Worm (Caenorhabditis elegans) whole organism, L4 larva: ENCODE measurements around the gene nas-12.

Experiments used
- F37D6.2 ChIP-seq: sonication (generic microtip); optimal IDR thresholded peaks from 2 replicates; lab custom pipeline; 2016; ENCODE audit warnings: mild to moderate bottlenecking, missing genetic modification characterization, missing compliant biosample characterization
- T20F7.1 ChIP-seq: fragments of 200-800 bp; sonication (Bioruptor generic); optimal IDR thresholded peaks from 2 replicates; lab custom pipeline; 2018; ENCODE audit warnings: mild to moderate bottlenecking, missing genetic modification characterization, missing compliant biosample characterization
- Y105C5A.15 ChIP-seq: fragments of 200-800 bp; sonication (Bioruptor generic); IDR thresholded peaks from 2 replicates; pipeline ENCODE4 v1.3.6; 2022; ENCODE audit warnings: missing genetic modification characterization, missing compliant biosample characterization
- Y48G9A.11 ChIP-seq: fragments of 200-800 bp; sonication (Bioruptor generic); IDR thresholded peaks from 2 replicates; pipeline ENCODE4 v1.3.6; 2022; ENCODE audit warnings: missing genetic modification reagents, missing genetic modification characterization, missing compliant biosample characterization
- Y5F2A.4 ChIP-seq: fragments of 200-800 bp; sonication (Bioruptor generic); optimal IDR thresholded peaks from 2 replicates; lab custom pipeline; 2018; ENCODE audit warnings: mild to moderate bottlenecking, missing genetic modification characterization, missing compliant biosample characterization
- Y75B8A.6 ChIP-seq: fragments of 200-800 bp; sonication (Bioruptor generic); IDR thresholded peaks from 2 replicates; pipeline ENCODE4 v1.3.6; 2022; ENCODE audit warnings: missing genetic modification reagents, missing genetic modification characterization, missing compliant biosample characterization
- ZK337.2 ChIP-seq: fragments of 200-800 bp; sonication (Bioruptor generic); IDR thresholded peaks from 2 replicates; pipeline ENCODE4 v1.3.6; 2022; ENCODE audit warnings: missing genetic modification reagents, missing genetic modification characterization, missing compliant biosample characterization
- aha-1 ChIP-seq: fragments of 150-350 bp; peaks from one replicate; lab custom pipeline; 2014; ENCODE audit warnings: missing biosample characterization, missing genetic modification characterization
- ceh-20 ChIP-seq: fragments of 200-800 bp; sonication (Bioruptor generic); IDR thresholded peaks from 2 replicates; pipeline ENCODE4 v1.3.6; 2022; ENCODE audit warnings: missing genetic modification reagents, missing genetic modification characterization, missing compliant biosample characterization
- cey-2 ChIP-seq: sonication (generic microtip); optimal IDR thresholded peaks from 3 replicates; lab custom pipeline; 2017; ENCODE audit warnings: missing genetic modification characterization, mild to moderate bottlenecking, missing compliant biosample characterization, antibody characterized with exemption, borderline replicate concordance; ENCODE audit not compliant: insufficient read depth
- ctbp-1 ChIP-seq: fragments of 200-800 bp; sonication (Bioruptor generic); IDR thresholded peaks from 2 replicates; pipeline ENCODE4 v1.3.6; 2022; ENCODE audit warnings: missing genetic modification reagents, missing genetic modification characterization, missing compliant biosample characterization
- daf-8 ChIP-seq: fragments of 200-800 bp; sonication (Bioruptor generic); IDR thresholded peaks from 2 replicates; pipeline ENCODE4 v1.3.6; 2022; ENCODE audit warnings: missing genetic modification characterization, missing compliant biosample characterization
- dmd-6 ChIP-seq: fragments of 200-800 bp; sonication (Bioruptor generic); IDR thresholded peaks from 2 replicates; pipeline ENCODE4 v1.3.6; 2022; ENCODE audit warnings: missing genetic modification reagents, missing genetic modification characterization, missing compliant biosample characterization
- dmd-8 ChIP-seq: fragments of 200-800 bp; sonication (Bioruptor generic); IDR thresholded peaks from 2 replicates; pipeline ENCODE4 v1.3.6; 2022; ENCODE audit warnings: missing genetic modification characterization, missing compliant biosample characterization
- dmd-9 ChIP-seq: fragments of 200-800 bp; sonication (Bioruptor generic); IDR thresholded peaks from 2 replicates; pipeline ENCODE4 v1.3.6; 2022; ENCODE audit warnings: missing genetic modification reagents, missing genetic modification characterization, missing compliant biosample characterization
- duxl-1 ChIP-seq: sonication (generic microtip); optimal IDR thresholded peaks from 2 replicates; lab custom pipeline; 2016; ENCODE audit warnings: mild to moderate bottlenecking, missing genetic modification characterization, moderate library complexity, missing compliant biosample characterization; ENCODE audit not compliant: poor library complexity
- dve-1 ChIP-seq: sonication (generic microtip); optimal IDR thresholded peaks from 2 replicates; lab custom pipeline; 2017; ENCODE audit warnings: antibody characterized with exemption, mild to moderate bottlenecking, missing genetic modification characterization, missing compliant biosample characterization; ENCODE audit not compliant: insufficient read depth
- hlh-11 ChIP-seq: fragments of 200-800 bp; sonication (Bioruptor generic); optimal IDR thresholded peaks from 2 replicates; lab custom pipeline; 2018; ENCODE audit warnings: mild to moderate bottlenecking, missing genetic modification characterization, missing compliant biosample characterization
- hlh-30 ChIP-seq: sonication (generic microtip); optimal IDR thresholded peaks from 2 replicates; lab custom pipeline; 2017; ENCODE audit warnings: antibody characterized with exemption, mild to moderate bottlenecking, missing genetic modification characterization, missing compliant biosample characterization; ENCODE audit not compliant: insufficient read depth
- hmg-1.1 ChIP-seq: fragments of 200-800 bp; sonication (Bioruptor generic); IDR thresholded peaks from 2 replicates; pipeline ENCODE4 v1.3.6; 2022; ENCODE audit warnings: missing genetic modification reagents, missing genetic modification characterization, missing compliant biosample characterization
- jun-1 ChIP-seq: fragments of 150-350 bp; optimal IDR thresholded peaks from 2 replicates; lab custom pipeline; 2014; ENCODE audit warnings: missing biosample characterization, missing genetic modification reagents, missing genetic modification characterization
- lim-7 ChIP-seq: fragments of 200-800 bp; sonication (Bioruptor generic); IDR thresholded peaks from 2 replicates; pipeline ENCODE4 v1.3.6; 2022; ENCODE audit warnings: missing genetic modification characterization, missing compliant biosample characterization
- lin-13 ChIP-seq: fragments of 150-350 bp; optimal IDR thresholded peaks from 2 replicates; lab custom pipeline; 2014; ENCODE audit warnings: missing biosample characterization, missing genetic modification reagents, missing genetic modification characterization
- lin-15B ChIP-seq: fragments of 150-350 bp; sonication (generic microtip); optimal IDR thresholded peaks from 3 replicates; lab custom pipeline; 2014; ENCODE audit warnings: missing biosample characterization, missing genetic modification characterization
- lin-38 ChIP-seq: fragments of 200-800 bp; sonication (Bioruptor generic); IDR thresholded peaks from 2 replicates; pipeline ENCODE4 v1.3.6; 2022; ENCODE audit warnings: missing genetic modification reagents, missing genetic modification characterization, missing compliant biosample characterization
- lsy-2 ChIP-seq, 2 experiments: fragments of 150-350 bp in 1 of 2; sonication (generic microtip) in 1 of 2; optimal IDR thresholded peaks; 2 replicates each; lab custom pipeline; 2014 to 2017; ENCODE audit warnings: missing biosample characterization in 2 of 2, missing genetic modification characterization in 2 of 2
- mdl-1 ChIP-seq, 2 experiments: fragments of 150-350 bp in 1 of 2; sonication (generic microtip) in 1 of 2; optimal IDR thresholded peaks; 2 replicates each; lab custom pipeline; 2014 to 2017; ENCODE audit warnings: missing biosample characterization in 2 of 2, missing genetic modification characterization in 2 of 2
- mdt-29 ChIP-seq: fragments of 200-800 bp; sonication (Bioruptor generic); IDR thresholded peaks from 2 replicates; pipeline ENCODE4 v1.3.6; 2022; ENCODE audit warnings: missing genetic modification reagents, missing genetic modification characterization, missing compliant biosample characterization
- mes-2 ChIP-seq: sonication (generic microtip); optimal IDR thresholded peaks from 2 replicates; lab custom pipeline; 2016; ENCODE audit warnings: missing genotype, mild to moderate bottlenecking, missing genetic modification characterization, missing compliant biosample characterization; ENCODE audit not compliant: poor library complexity, severe bottlenecking
- mxl-2 ChIP-seq: fragments of 200-800 bp; sonication (Bioruptor generic); conservative IDR thresholded peaks from 2 replicates; pipeline ENCODE4 v1.3.6; 2022; ENCODE audit warnings: missing genetic modification reagents, missing genetic modification characterization, missing compliant biosample characterization
- mxl-3 ChIP-seq: fragments of 200-800 bp; sonication (Bioruptor generic); optimal IDR thresholded peaks from 2 replicates; lab custom pipeline; 2018; ENCODE audit warnings: mild to moderate bottlenecking, missing genetic modification characterization, missing compliant biosample characterization
- nhr-10 ChIP-seq: fragments of 150-350 bp; optimal IDR thresholded peaks from 2 replicates; lab custom pipeline; 2014; ENCODE audit warnings: missing biosample characterization, missing genetic modification characterization
- nhr-102 ChIP-seq: sonication (generic microtip); optimal IDR thresholded peaks from 2 replicates; lab custom pipeline; 2016; ENCODE audit warnings: mild to moderate bottlenecking, missing genetic modification characterization, moderate library complexity, missing compliant biosample characterization
- nhr-111 ChIP-seq: fragments of 200-800 bp; sonication (Bioruptor generic); optimal IDR thresholded peaks from 2 replicates; lab custom pipeline; 2018; ENCODE audit warnings: mild to moderate bottlenecking, missing genetic modification characterization, missing compliant biosample characterization
- nhr-237 ChIP-seq: sonication (generic microtip); optimal IDR thresholded peaks from 2 replicates; lab custom pipeline; 2017; ENCODE audit warnings: missing biosample characterization, missing genetic modification characterization
- nhr-25 ChIP-seq: sonication (generic microtip); optimal IDR thresholded peaks from 2 replicates; lab custom pipeline; 2017; ENCODE audit warnings: missing genetic modification characterization, mild to moderate bottlenecking, missing compliant biosample characterization, antibody characterized with exemption, moderate library complexity, borderline replicate concordance; ENCODE audit not compliant: insufficient read depth
- nhr-28 ChIP-seq: fragments of 150-350 bp; optimal IDR thresholded peaks from 2 replicates; lab custom pipeline; 2014; ENCODE audit warnings: missing biosample characterization, missing genetic modification characterization
- nhr-42 ChIP-seq: fragments of 200-800 bp; sonication (Bioruptor generic); IDR thresholded peaks from 2 replicates; pipeline ENCODE4 v1.3.6; 2022; ENCODE audit warnings: missing genetic modification characterization, missing compliant biosample characterization
- nhr-48 ChIP-seq: sonication (generic microtip); optimal IDR thresholded peaks from 2 replicates; lab custom pipeline; 2016; ENCODE audit warnings: mild to moderate bottlenecking, missing genetic modification characterization, missing compliant biosample characterization
- nhr-76 ChIP-seq: fragments of 150-350 bp; optimal IDR thresholded peaks from 2 replicates; lab custom pipeline; 2014; ENCODE audit warnings: missing biosample characterization, missing genetic modification characterization
- php-3 ChIP-seq: fragments of 200-800 bp; sonication (Bioruptor generic); IDR thresholded peaks from 2 replicates; pipeline ENCODE4 v1.3.6; 2022; ENCODE audit warnings: missing genetic modification reagents, missing genetic modification characterization, missing compliant biosample characterization
- rbr-2 ChIP-seq: sonication (generic microtip); optimal IDR thresholded peaks from 2 replicates; lab custom pipeline; 2016; ENCODE audit warnings: missing genotype, missing genetic modification characterization, missing compliant biosample characterization
- saeg-2 ChIP-seq: fragments of 200-800 bp; sonication (Bioruptor generic); IDR thresholded peaks from 2 replicates; pipeline ENCODE4 v1.3.6; 2022; ENCODE audit warnings: missing genetic modification reagents, missing genetic modification characterization, missing compliant biosample characterization
- set-16 ChIP-seq: fragments of 200-800 bp; sonication (Bioruptor generic); IDR thresholded peaks from 2 replicates; pipeline ENCODE4 v1.3.6; 2022; ENCODE audit warnings: missing genetic modification reagents, missing genetic modification characterization, missing compliant biosample characterization
- skn-1 ChIP-seq: fragments of 150-350 bp; optimal IDR thresholded peaks from 2 replicates; lab custom pipeline; 2014; ENCODE audit warnings: missing biosample characterization, missing genetic modification characterization
- snpc-1.2 ChIP-seq: fragments of 200-800 bp; sonication (Bioruptor generic); IDR thresholded peaks from 2 replicates; pipeline ENCODE4 v1.3.6; 2022; ENCODE audit warnings: missing genetic modification reagents, missing genetic modification characterization, missing compliant biosample characterization
- unc-39 ChIP-seq: sonication (generic microtip); optimal IDR thresholded peaks from 2 replicates; lab custom pipeline; 2017; ENCODE audit warnings: missing biosample characterization, missing genetic modification characterization
- zfp-2 ChIP-seq: sonication (generic microtip); optimal IDR thresholded peaks from 2 replicates; lab custom pipeline; 2016; ENCODE audit warnings: mild to moderate bottlenecking, missing genetic modification characterization, missing compliant biosample characterization

The nas-12 gene

ce11 chrIV:10242458-10243123, 18.8 kb downstream of the nas-12 start (continued):
- TF ChIP-seq nhr-111 (GFP tag; lab: Kevin White, UChicago) = no peak
- TF ChIP-seq lin-38 (GFP tag; lab: Robert Waterston, UW) = no peak

DNA sequence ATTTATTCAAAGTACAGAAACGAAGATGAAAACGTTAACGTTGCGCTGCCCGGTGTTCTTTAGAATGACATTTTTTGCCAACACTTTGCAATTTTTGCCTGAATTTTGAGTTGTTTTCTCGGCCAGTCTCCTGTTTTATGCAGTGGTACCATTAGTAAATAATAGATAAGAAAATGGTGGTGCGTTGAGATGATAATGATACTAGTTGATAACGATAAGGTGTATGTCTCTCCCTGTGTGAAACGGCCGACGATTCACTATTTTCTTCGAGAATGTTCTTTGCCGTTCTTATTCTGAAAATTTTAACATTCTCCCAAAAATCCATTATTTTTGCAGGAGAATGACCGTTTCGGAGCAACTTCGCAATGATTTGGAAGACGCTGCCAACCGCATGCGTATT, 19.5 kb downstream of the nas-12 start, which contains the start of gene tkt-1:
Gene tkt-1 (plus strand): TSS at position 337 of the 400 bp plus-strand sequence.
- TF ChIP-seq nhr-237 = no peak
- TF ChIP-seq zfp-2 (tag; lab: Kevin White, UChicago) = no peak
- TF ChIP-seq mxl-2 (GFP tag; lab: Robert Waterston, UW) = no peak
- TF ChIP-seq mdl-1 (tag; optimal IDR thresholded peaks at IDR 0.05; lab: Kevin White, UChicago) = no peak
- TF ChIP-seq jun-1 (tag; lab: Kevin White, UChicago) = no peak
- TF ChIP-seq dmd-9 (GFP tag; lab: Robert Waterston, UW) = no peak
- no peak for TF ChIP-seq lin-15B (tag; lab: Kevin White, UChicago)
- TF ChIP-seq lsy-2 (tag; optimal IDR thresholded peaks at IDR 0.05; lab: Kevin White, UChicago) = peak in 1 of 2 experiments; percentile 9
- TF ChIP-seq aha-1 (tag; lab: Kevin White, UChicago) = no peak
- TF ChIP-seq nhr-28 (tag; lab: Kevin White, UChicago) = peak; percentile 67
- TF ChIP-seq set-16 = no peak
- TF ChIP-seq hlh-30 (tag; lab: Kevin White, UChicago) = peak; percentile 21
- TF ChIP-seq Y48G9A.11 (GFP tag; lab: Robert Waterston, UW) = no peak
- TF ChIP-seq nhr-76 = no peak
- TF ChIP-seq mxl-3 (GFP tag; lab: Kevin White, UChicago) = no peak
- TF ChIP-seq php-3 (GFP tag; lab: Robert Waterston, UW) = peak; percentile 19; the same call in 1 of the 2 replicates
- no peak for TF ChIP-seq hmg-1.1 (GFP tag; lab: Robert Waterston, UW)
- no peak for TF ChIP-seq unc-39 (tag; lab: Kevin White, UChicago)
- peak; percentile 36 for TF ChIP-seq nhr-10 (tag; lab: Kevin White, UChicago)
- TF ChIP-seq dmd-8 (GFP tag; lab: Robert Waterston, UW) = no peak
- TF ChIP-seq duxl-1 (tag; lab: Kevin White, UChicago) = no peak
- TF ChIP-seq dve-1 = peak; percentile 52
- TF ChIP-seq Y5F2A.4 (GFP tag; lab: Kevin White, UChicago) = no peak
- no peak for TF ChIP-seq ZK337.2 (GFP tag; lab: Robert Waterston, UW)
- no peak for TF ChIP-seq skn-1 (tag; lab: Kevin White, UChicago)
- no peak for TF ChIP-seq ceh-20 (GFP tag; lab: Robert Waterston, UW)
- TF ChIP-seq F37D6.2 (tag; lab: Kevin White, UChicago) = no peak
- no peak for TF ChIP-seq saeg-2 (GFP tag; lab: Robert Waterston, UW)
- peak; percentile 10 for TF ChIP-seq lin-13 (GFP tag; lab: Kevin White, UChicago)
- TF ChIP-seq hlh-11 (tag; lab: Kevin White, UChicago) = peak; percentile 49
- no peak for TF ChIP-seq nhr-25 (tag; lab: Kevin White, UChicago)
- peak; percentile 14 for TF ChIP-seq T20F7.1 (GFP tag; lab: Kevin White, UChicago)
- TF ChIP-seq cey-2 = no peak
- TF ChIP-seq Y75B8A.6 (GFP tag; lab: Robert Waterston, UW) = 0 out of 2 replicates have a peak, but pooled peaks have one; percentile 41
- TF ChIP-seq mes-2 = no peak
- TF ChIP-seq snpc-1.2 (GFP tag; lab: Robert Waterston, UW) = no peak
- peak; percentile 72 for TF ChIP-seq dmd-6
- TF ChIP-seq ctbp-1 (GFP tag; lab: Robert Waterston, UW) = no peak
- no peak for TF ChIP-seq daf-8 (GFP tag; lab: Robert Waterston, UW)
- TF ChIP-seq mdt-29 (GFP tag; lab: Robert Waterston, UW) = no peak
- no peak for TF ChIP-seq rbr-2
- no peak for TF ChIP-seq Y105C5A.15
- no peak for TF ChIP-seq nhr-42 (GFP tag; lab: Robert Waterston, UW)
- TF ChIP-seq nhr-102 (tag; lab: Kevin White, UChicago) = no peak
- TF ChIP-seq nhr-48 (tag; lab: Kevin White, UChicago) = peak; percentile 25
- no peak for TF ChIP-seq lim-7
